Fruit fly (Drosophila melanogaster): ENCODE results near the gene CG46466.

Gene CG46466

dm6 chr4:696638-697037, 33.7 kb upstream of the CG46466 start (continued):
- TF ChIP-seq CG7357 (GFP tag; IDR thresholded peaks at IDR 0.05) (peak; percentile 98; the same call in 2 of the 3 replicates), HmgD (GFP tag; optimal IDR thresholded peaks at IDR 0.05) (peak; percentile 71), CkIIα-i1 (GFP tag; IDR thresholded peaks at IDR 0.05) (no peak), CG2129 (GFP tag; IDR thresholded peaks at IDR 0.05; ENCODE audit: partially characterized antibody) (peak; percentile 67), psq (GFP tag; optimal IDR thresholded peaks at IDR 0.05) (no peak), sqz (GFP tag; optimal IDR thresholded peaks at IDR 0.05) (no peak), ttk (GFP tag; IDR thresholded peaks at IDR 0.05) (no peak), dmrt99B (tag; optimal IDR thresholded peaks at IDR 0.05) (no peak), E2f2 (GFP tag; IDR thresholded peaks at IDR 0.05) (peak; percentile 50; the same call in 1 of the 2 replicates), CG11247 (GFP tag; IDR thresholded peaks at IDR 0.05) (no peak), CG10147 (GFP tag; optimal IDR thresholded peaks at IDR 0.05) (peak; percentile 41), pfk (GFP tag; optimal IDR thresholded peaks at IDR 0.05) (peak; percentile 46), caup (GFP tag; optimal IDR thresholded peaks at IDR 0.05; ENCODE audit: severe bottlenecking) (no peak), Jarid2 (GFP tag; optimal IDR thresholded peaks at IDR 0.05) (no peak), h (optimal IDR thresholded peaks at IDR 0.05) (no peak), pum (GFP tag; optimal IDR thresholded peaks at IDR 0.05) (no peak), Hey (tag; optimal IDR thresholded peaks at IDR 0.05) (no peak), usp (GFP tag; optimal IDR thresholded peaks at IDR 0.05) (no peak), zf30C (GFP tag; optimal IDR thresholded peaks at IDR 0.05) (no peak), CG17568 (GFP tag; optimal IDR thresholded peaks at IDR 0.05) (peak; percentile 34), onecut (GFP tag; IDR thresholded peaks at IDR 0.05) (peak; percentile 17; the same call in 1 of the 2 replicates), Dfd (GFP tag; optimal IDR thresholded peaks at IDR 0.05) (no peak), pnt (GFP tag; optimal IDR thresholded peaks at IDR 0.05) (no peak), Ptx1 (GFP tag; IDR thresholded peaks at IDR 0.05) (no peak), E2f1 (GFP tag; IDR thresholded peaks at IDR 0.05) (no peak), CG4820 (GFP tag; optimal IDR thresholded peaks at IDR 0.05) (peak; percentile 19), B-H1 (GFP tag; IDR thresholded peaks at IDR 0.05) (no peak), vvl (GFP tag; IDR thresholded peaks at IDR 0.05) (no peak; the same call in 1 of the 2 replicates), NC2β (GFP tag; optimal IDR thresholded peaks at IDR 0.05) (peak; percentile 40), BtbVII (GFP tag; optimal IDR thresholded peaks at IDR 0.05) (peak; percentile 8), bowl (GFP tag; IDR thresholded peaks at IDR 0.05) (no peak), CG7372 (GFP tag; IDR thresholded peaks at IDR 0.05) (no peak), Ravus (GFP tag; IDR thresholded peaks at IDR 0.05) (no peak), trh (GFP tag; optimal IDR thresholded peaks at IDR 0.05) (no peak), crol (GFP tag; IDR thresholded peaks at IDR 0.05) (no peak), CG14014 (GFP tag; IDR thresholded peaks at IDR 0.05) (peak; percentile 46; the same call in 1 of the 2 replicates), corto (GFP tag; optimal IDR thresholded peaks at IDR 0.05) (no peak), CG7556 (GFP tag; optimal IDR thresholded peaks at IDR 0.05) (no peak), fd102C (GFP tag; optimal IDR thresholded peaks at IDR 0.05) (no peak), nerfin-1 (tag; optimal IDR thresholded peaks at IDR 0.05) (no peak), Dip2 (GFP tag; IDR thresholded peaks at IDR 0.05) (no peak), z (GFP tag; IDR thresholded peaks at IDR 0.05) (no peak), CG3838 (GFP tag; optimal IDR thresholded peaks at IDR 0.05) (no peak), CG2120 (GFP tag; optimal IDR thresholded peaks at IDR 0.05) (peak; percentile 64), fu2 (GFP tag; optimal IDR thresholded peaks at IDR 0.05) (no peak), pan (optimal IDR thresholded peaks at IDR 0.05) (no peak), pan (GFP tag; optimal IDR thresholded peaks at IDR 0.05 in 1 of 2, IDR thresholded peaks at IDR 0.05 in 1 of 2) (no peak), row (GFP tag; IDR thresholded peaks at IDR 0.05) (peak; percentile 96), esg (GFP tag; conservative IDR thresholded peaks at IDR 0.05) (no peak), Dek (tag; optimal IDR thresholded peaks at IDR 0.05) (no peak), CG6765 (GFP tag; optimal IDR thresholded peaks at IDR 0.05) (no peak), Lim3 (GFP tag; IDR thresholded peaks at IDR 0.05) (no peak), otp (GFP tag; IDR thresholded peaks at IDR 0.05) (no peak), CG10321 (GFP tag; IDR thresholded peaks at IDR 0.05) (no peak)

All from whole organism, embryonic.